Fruit fly (Drosophila melanogaster) whole organism: ENCODE data around the gene CG10576.

ENCODE experiments used
- CG8478 ChIP-seq: fragments of >200 bp; optimal IDR thresholded peaks from 2 replicates; lab custom pipeline; 2018; ENCODE audit warnings: inconsistent platforms
- Dll ChIP-seq: fragments of >200 bp; optimal IDR thresholded peaks from 2 replicates; lab custom pipeline; 2017
- pan ChIP-seq: fragments of >200 bp; optimal IDR thresholded peaks from 2 replicates; lab custom pipeline; 2017

DNA sequence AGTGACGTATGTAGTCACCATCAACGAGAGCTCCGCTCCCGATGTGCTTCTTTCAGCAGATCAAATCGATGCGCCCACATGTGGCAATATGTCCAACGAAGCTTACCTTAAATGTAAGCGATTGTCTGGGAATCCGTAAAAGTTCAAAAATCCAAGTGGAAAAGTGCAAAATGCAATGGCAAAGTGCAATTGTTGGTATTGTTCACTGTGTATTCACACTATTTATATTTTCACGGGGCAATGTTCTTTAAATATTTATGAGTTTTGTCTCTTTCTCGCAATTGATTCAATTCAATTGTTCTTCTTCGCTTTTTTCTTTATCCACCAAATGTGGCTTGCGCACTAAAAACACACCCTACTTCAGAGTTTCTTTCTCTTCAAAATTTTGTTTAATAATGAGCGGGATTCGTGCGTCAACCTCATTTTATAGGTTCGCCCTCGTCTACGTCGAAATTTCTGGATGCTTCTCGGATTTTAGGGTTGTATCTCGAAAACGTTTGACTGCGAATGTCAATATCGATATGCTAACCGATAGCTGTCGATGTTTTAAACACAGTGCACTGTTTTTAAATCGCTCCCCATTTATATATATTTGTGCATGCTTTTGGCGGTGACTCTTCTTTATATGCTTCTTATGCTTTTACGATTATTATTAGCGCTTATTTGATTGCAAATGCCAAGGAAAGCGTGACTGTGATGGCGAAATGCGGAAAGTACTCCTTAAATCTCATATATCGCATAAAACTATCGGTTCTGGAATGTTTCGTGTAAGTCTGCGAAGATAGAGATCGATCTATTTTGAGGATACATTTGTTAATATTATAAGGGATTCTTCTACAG lies 13.5 kb downstream of the CG10576 start, which contains the start of gene DnaJ-1:
- TF ChIP-seq CG8478 (lab: Kevin White, UChicago) (no peak), pan (no peak), Dll (lab: Kevin White, UChicago) (no peak)
